Worm (Caenorhabditis elegans) whole organism, L4 larva: Measurements from ENCODE around the gene fkh-5.

ENCODE experiments used
- F37D6.2 ChIP-seq: sonication (generic microtip); optimal IDR thresholded peaks from 2 replicates; lab custom pipeline; 2016; ENCODE audit warnings: mild to moderate bottlenecking, missing genetic modification characterization, missing compliant biosample characterization
- ama-1 ChIP-seq: fragments of 150-350 bp; optimal IDR thresholded peaks from 2 replicates; lab custom pipeline; 2014; ENCODE audit warnings: inconsistent platforms, mixed read lengths
- arid-1 ChIP-seq: fragments of 200-800 bp; sonication (Bioruptor generic); conservative IDR thresholded peaks from 2 replicates; pipeline ENCODE4 v1.3.6; 2022; ENCODE audit warnings: missing genetic modification reagents, missing genetic modification characterization, missing compliant biosample characterization
- fos-1 ChIP-seq: fragments of 150-350 bp; optimal IDR thresholded peaks from 2 replicates; lab custom pipeline; 2014; ENCODE audit warnings: missing biosample characterization, missing genetic modification characterization
- jun-1 ChIP-seq: fragments of 150-350 bp; optimal IDR thresholded peaks from 2 replicates; lab custom pipeline; 2014; ENCODE audit warnings: missing biosample characterization, missing genetic modification reagents, missing genetic modification characterization
- lir-3 ChIP-seq: sonication (generic microtip); optimal IDR thresholded peaks from 2 replicates; lab custom pipeline; 2016; ENCODE audit warnings: mild to moderate bottlenecking, missing genetic modification characterization, missing compliant biosample characterization
- mdl-1 ChIP-seq, 2 experiments: fragments of 150-350 bp in 1 of 2; sonication (generic microtip) in 1 of 2; optimal IDR thresholded peaks; 2 replicates each; lab custom pipeline; 2014 to 2017; ENCODE audit warnings: missing biosample characterization in 2 of 2, missing genetic modification characterization in 2 of 2
- mes-2 ChIP-seq: sonication (generic microtip); optimal IDR thresholded peaks from 2 replicates; lab custom pipeline; 2016; ENCODE audit warnings: missing genotype, mild to moderate bottlenecking, missing genetic modification characterization, missing compliant biosample characterization; ENCODE audit not compliant: poor library complexity, severe bottlenecking
- nhr-237 ChIP-seq: sonication (generic microtip); optimal IDR thresholded peaks from 2 replicates; lab custom pipeline; 2017; ENCODE audit warnings: missing biosample characterization, missing genetic modification characterization
- sdz-12 ChIP-seq: fragments of 200-800 bp; sonication (Bioruptor generic); optimal IDR thresholded peaks from 2 replicates; lab custom pipeline; 2018; ENCODE audit warnings: mild to moderate bottlenecking, missing genetic modification characterization, missing compliant biosample characterization
- snpc-1.2 ChIP-seq: fragments of 200-800 bp; sonication (Bioruptor generic); IDR thresholded peaks from 2 replicates; pipeline ENCODE4 v1.3.6; 2022; ENCODE audit warnings: missing genetic modification reagents, missing genetic modification characterization, missing compliant biosample characterization
- snpc-4 ChIP-seq: fragments of 150-350 bp; optimal IDR thresholded peaks from 2 replicates; lab custom pipeline; 2014; ENCODE audit warnings: missing biosample characterization, missing genetic modification characterization
- zip-2 ChIP-seq: fragments of 150-350 bp; optimal IDR thresholded peaks from 2 replicates; lab custom pipeline; 2014; ENCODE audit warnings: missing biosample characterization, missing genetic modification characterization
- ztf-11 ChIP-seq: fragments of 150-350 bp; optimal IDR thresholded peaks from 2 replicates; lab custom pipeline; 2014; ENCODE audit warnings: missing biosample characterization, missing genetic modification characterization

DNA sequence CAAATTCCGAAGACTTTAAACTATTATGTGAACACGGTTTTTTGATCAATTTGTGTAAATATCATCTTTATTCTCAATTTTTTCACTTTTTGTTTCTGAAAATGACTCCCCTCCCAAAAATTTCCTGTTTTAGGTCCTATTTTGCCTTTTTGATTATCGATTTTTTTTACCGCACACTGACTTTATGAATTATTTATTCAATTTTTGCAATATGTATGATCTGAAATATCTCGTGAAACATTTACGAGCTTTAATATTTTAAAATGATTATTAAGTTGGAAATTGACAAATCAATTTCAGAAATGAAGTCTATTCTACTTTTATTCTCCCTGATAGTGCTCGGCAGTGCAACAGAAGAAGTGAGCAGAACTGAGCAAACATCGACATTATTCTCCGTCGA lies 35.0 kb downstream of the fkh-5 start, which contains the start of gene C35D10.1:
- no peak for TF ChIP-seq nhr-237 (tag; lab: Kevin White, UChicago)
- TF ChIP-seq ama-1 (lab: Kevin White, UChicago) = no peak
- TF ChIP-seq mdl-1 (tag; optimal IDR thresholded peaks at IDR 0.05; lab: Kevin White, UChicago) = no peak
- TF ChIP-seq mes-2 (tag; lab: Kevin White, UChicago) = no peak
- no peak for TF ChIP-seq lir-3 (tag; lab: Kevin White, UChicago)
- no peak for TF ChIP-seq arid-1 (GFP tag; lab: Robert Waterston, UW)
- no peak for TF ChIP-seq jun-1
- TF ChIP-seq F37D6.2 (tag; lab: Kevin White, UChicago) = no peak
- no peak for TF ChIP-seq fos-1 (tag; lab: Kevin White, UChicago)
- TF ChIP-seq zip-2 (tag; lab: Kevin White, UChicago) = no peak
- TF ChIP-seq snpc-4 = no peak
- no peak for TF ChIP-seq snpc-1.2 (GFP tag; lab: Robert Waterston, UW)
- no peak for TF ChIP-seq sdz-12 (GFP tag; lab: Kevin White, UChicago)
- TF ChIP-seq ztf-11 = no peak
